Fruit fly (Drosophila melanogaster): Measurements from ENCODE around the gene CG3223.

Gene CG3223

dm6 chr3R:8013121-8014009 lies 4.2 kb downstream of the CG3223 start, which contains the start of the genes CG10435 and Pbp95 (continued):
- TF ChIP-seq wdn (GFP tag; IDR thresholded peaks at IDR 0.05) (no peak), Dbx (GFP tag; IDR thresholded peaks at IDR 0.05) (peak; percentile 67; the same call in 1 of the 3 replicates), CG2712 (tag; optimal IDR thresholded peaks at IDR 0.05) (peak; percentile 58), Gsc (GFP tag; IDR thresholded peaks at IDR 0.05) (no peak), cg (GFP tag; optimal IDR thresholded peaks at IDR 0.05) (no peak), stwl (tag; optimal IDR thresholded peaks at IDR 0.05) (peak; percentile 13), tgo (GFP tag; IDR thresholded peaks at IDR 0.05) (peak; percentile 48; the same call in 2 of the 3 replicates), gsb-n (tag; optimal IDR thresholded peaks at IDR 0.05) (no peak), gro (GFP tag; optimal IDR thresholded peaks at IDR 0.05) (peak; percentile 62), CoRest (tag; optimal IDR thresholded peaks at IDR 0.05) (no peak), CG3838 (GFP tag; optimal IDR thresholded peaks at IDR 0.05) (no peak), ham (GFP tag; IDR thresholded peaks at IDR 0.05) (no peak), onecut (GFP tag; IDR thresholded peaks at IDR 0.05) (no peak), CG13775 (GFP tag; optimal IDR thresholded peaks at IDR 0.05) (peak; percentile 56), CG17912 (GFP tag; optimal IDR thresholded peaks at IDR 0.05) (no peak), Camta (GFP tag; optimal IDR thresholded peaks at IDR 0.05) (peak; percentile 52), fd102C (GFP tag; optimal IDR thresholded peaks at IDR 0.05) (no peak), CG11456 (GFP tag; IDR thresholded peaks at IDR 0.05) (peak; percentile 66), B-H2 (GFP tag; optimal IDR thresholded peaks at IDR 0.05) (no peak), CG8089 (GFP tag; optimal IDR thresholded peaks at IDR 0.05) (no peak), Oaz (GFP tag; IDR thresholded peaks at IDR 0.05) (peak; percentile 43), NFAT (GFP tag; IDR thresholded peaks at IDR 0.05) (peak; percentile 70), ro (GFP tag; IDR thresholded peaks at IDR 0.05) (no peak), Opbp (GFP tag; IDR thresholded peaks at IDR 0.05; ENCODE audit: partially characterized antibody) (peak; percentile 52; the same call in 1 of the 3 replicates), Oli (tag; optimal IDR thresholded peaks at IDR 0.05) (no peak), HmgD (GFP tag; optimal IDR thresholded peaks at IDR 0.05) (no peak), CG6813 (GFP tag; optimal IDR thresholded peaks at IDR 0.05) (no peak), mirr (GFP tag; optimal IDR thresholded peaks at IDR 0.05) (peak; percentile 21), CG31441 (GFP tag; IDR thresholded peaks at IDR 0.05) (no peak), CG14667 (GFP tag; IDR thresholded peaks at IDR 0.05) (0 out of 2 replicates have a peak, but pooled peaks have one; percentile 26), ac (GFP tag; optimal IDR thresholded peaks at IDR 0.05) (no peak), MESR4 (GFP tag; optimal IDR thresholded peaks at IDR 0.05) (no peak), CG9876 (GFP tag; optimal IDR thresholded peaks at IDR 0.05) (no peak), CG31224 (GFP tag; IDR thresholded peaks at IDR 0.05) (peak; percentile 38; the same call in 1 of the 2 replicates), twi (tag; optimal IDR thresholded peaks at IDR 0.05) (no peak), CG17829 (tag; optimal IDR thresholded peaks at IDR 0.05) (peak; percentile 18), Nf-YC (tag; optimal IDR thresholded peaks at IDR 0.05) (peak; percentile 83), sr (GFP tag; IDR thresholded peaks at IDR 0.05) (0 out of 3 replicates have a peak, but pooled peaks have one; percentile 19), tin (GFP tag; optimal IDR thresholded peaks at IDR 0.05) (peak; percentile 45), lbe (GFP tag; optimal IDR thresholded peaks at IDR 0.05) (peak; percentile 58), en (GFP tag; optimal IDR thresholded peaks at IDR 0.05) (no peak), CG15479 (GFP tag; optimal IDR thresholded peaks at IDR 0.05) (no peak), tap (tag; optimal IDR thresholded peaks at IDR 0.05) (no peak), Poxn (GFP tag; IDR thresholded peaks at IDR 0.05) (no peak), CG9437 (GFP tag; optimal IDR thresholded peaks at IDR 0.05) (no peak), CG18262 (tag; optimal IDR thresholded peaks at IDR 0.05) (no peak), CG12071 (GFP tag; optimal IDR thresholded peaks at IDR 0.05) (no peak), MTF-1 (GFP tag; optimal IDR thresholded peaks at IDR 0.05; ENCODE audit: borderline replicate concordance) (no peak), nom (GFP tag; optimal IDR thresholded peaks at IDR 0.05) (no peak)
